Worm (Caenorhabditis elegans): ENCODE measurements around the gene F23F12.12.

ce11 chrIII:6459820-6460219, 48.1 kb upstream of the F23F12.12 start, which contains the start of gene algn-1:
- TF ChIP-seq ztf-3 (GFP tag; optimal IDR thresholded peaks at IDR 0.05) = no peak
- TF ChIP-seq madf-3 (GFP tag; IDR thresholded peaks at IDR 0.05) = no peak
- no peak for TF ChIP-seq him-1 (tag; optimal IDR thresholded peaks at IDR 0.05)
- no peak for TF ChIP-seq snpc-1.1 (tag; optimal IDR thresholded peaks at IDR 0.05; ENCODE audit: insufficient read depth)
- TF ChIP-seq nfyb-1 (GFP tag; IDR thresholded peaks at IDR 0.05) = no peak
- no peak for TF ChIP-seq snpc-3.4 (tag; optimal IDR thresholded peaks at IDR 0.05)
- no peak for TF ChIP-seq chd-7 (tag; optimal IDR thresholded peaks at IDR 0.05)
- no peak for TF ChIP-seq nfya-1 (tag; optimal IDR thresholded peaks at IDR 0.05; ENCODE audit: borderline replicate concordance, insufficient read depth)
- no peak for TF ChIP-seq madf-10 (tag; optimal IDR thresholded peaks at IDR 0.05)
- no peak for TF ChIP-seq die-1 (tag; optimal IDR thresholded peaks at IDR 0.05)
- TF ChIP-seq ztf-28 (GFP tag; IDR thresholded peaks at IDR 0.05) = no peak
- no peak for TF ChIP-seq K12H6.12 (tag; optimal IDR thresholded peaks at IDR 0.05)
- no peak for TF ChIP-seq nhr-27 (tag; optimal IDR thresholded peaks at IDR 0.05)
